Worm (Caenorhabditis elegans): Measurements from ENCODE around the gene gipc-2.

DNA sequence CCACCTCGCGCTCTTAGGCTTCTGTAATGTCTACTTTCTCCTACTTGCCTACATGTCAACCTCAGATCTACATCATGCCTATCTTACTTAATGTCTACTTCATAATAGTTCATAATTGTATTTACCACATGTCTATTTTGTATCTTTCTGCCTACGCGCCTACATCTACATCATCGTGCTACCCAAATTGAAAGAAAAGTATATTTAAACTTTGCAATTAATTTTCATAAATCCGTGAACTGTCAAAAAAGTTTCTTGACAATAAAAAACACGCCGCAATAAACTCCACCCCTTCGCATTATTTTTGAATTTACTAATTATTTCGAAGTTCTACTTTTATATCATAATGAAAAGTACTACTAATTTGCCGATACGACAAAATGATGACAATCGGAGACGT is 4.5 kb downstream of the gipc-2 start, which contains the start of gene F44D12.8:
- no peak for TF ChIP-seq hlh-15 (tag; optimal IDR thresholded peaks at IDR 0.05)
- no peak for TF ChIP-seq ceh-9 (tag; optimal IDR thresholded peaks at IDR 0.05)
- TF ChIP-seq T23F11.4 (GFP tag; optimal IDR thresholded peaks at IDR 0.05) = no peak
- no peak for TF ChIP-seq ttx-3 (tag; optimal IDR thresholded peaks at IDR 0.05)
- no peak for TF ChIP-seq elt-2 (tag; optimal IDR thresholded peaks at IDR 0.05)
- no peak for TF ChIP-seq rnt-1 (tag; optimal IDR thresholded peaks at IDR 0.05)
- no peak for TF ChIP-seq pha-4 (tag; optimal IDR thresholded peaks at IDR 0.05)

Data from whole organism, late embryonic.